Fruit fly (Drosophila melanogaster): ENCODE data around the gene mAcon1.

Gene mAcon1

dm6 chr2L:21168295-21169159, at the start of gene mAcon1, which contains the start of the genes CG43345 and CG43346:
TSS of gene mAcon1 (plus strand) at chr2L:21168570.
TSS of gene CG43345 (minus strand) at chr2L:21168581.
TSS of gene CG43346 (minus strand) at chr2L:21168581.
- TF ChIP-seq Mnt (GFP tag; optimal IDR thresholded peaks at IDR 0.05) (peak; percentile 91), CG1620 (GFP tag; optimal IDR thresholded peaks at IDR 0.05) (peak; percentile 92), pad (GFP tag; optimal IDR thresholded peaks at IDR 0.05) (peak; percentile 87), Clk (GFP tag; optimal IDR thresholded peaks at IDR 0.05) (peak; percentile 84), CG11617 (GFP tag; optimal IDR thresholded peaks at IDR 0.05) (peak; percentile 88), cnc (optimal IDR thresholded peaks at IDR 0.05) (no peak), CG33017 (tag; optimal IDR thresholded peaks at IDR 0.05) (peak; percentile 86), CG12768 (GFP tag; optimal IDR thresholded peaks at IDR 0.05) (peak; percentile 94), toe (GFP tag; optimal IDR thresholded peaks at IDR 0.05) (no peak), CG7045 (GFP tag; optimal IDR thresholded peaks at IDR 0.05) (peak; percentile 87), CG5204 (GFP tag; optimal IDR thresholded peaks at IDR 0.05) (no peak), tj (GFP tag; optimal IDR thresholded peaks at IDR 0.05) (peak; percentile 67), ovo (GFP tag; optimal IDR thresholded peaks at IDR 0.05) (peak; percentile 85), CG7101 (tag; optimal IDR thresholded peaks at IDR 0.05) (peak; percentile 87), bab1 (GFP tag; optimal IDR thresholded peaks at IDR 0.05) (peak; percentile 71), CG14711 (tag; optimal IDR thresholded peaks at IDR 0.05) (peak; percentile 72), cic (GFP tag; optimal IDR thresholded peaks at IDR 0.05) (peak; percentile 70), kay (GFP tag; ENCODE audit: borderline replicate concordance) (no peak), Hr96 (GFP tag; optimal IDR thresholded peaks at IDR 0.05) (peak; percentile 95), Crg-1 (GFP tag; optimal IDR thresholded peaks at IDR 0.05) (peak; percentile 97)

dm6 chr2L:21135764-21136163, 32.6 kb upstream of the mAcon1 start:
- TF ChIP-seq Mnt (GFP tag; optimal IDR thresholded peaks at IDR 0.05) (no peak), kay (GFP tag; ENCODE audit: borderline replicate concordance) (peak; percentile 91)

dm6 chr2L:21141714-21142500, 26.5 kb upstream of the mAcon1 start, which contains the start of gene Dap160:
TSS of gene Dap160 (minus strand) at chr2L:21142347.
- TF ChIP-seq Crg-1 (GFP tag; optimal IDR thresholded peaks at IDR 0.05) (peak; percentile 30), CG7101 (tag; optimal IDR thresholded peaks at IDR 0.05) (peak; percentile 0), bab1 (GFP tag; optimal IDR thresholded peaks at IDR 0.05) (peak; percentile 34), ovo (GFP tag; optimal IDR thresholded peaks at IDR 0.05) (no peak), CG7045 (GFP tag; optimal IDR thresholded peaks at IDR 0.05) (no peak), CG33017 (tag; optimal IDR thresholded peaks at IDR 0.05) (no peak), cic (GFP tag; optimal IDR thresholded peaks at IDR 0.05) (peak; percentile 20), tj (GFP tag; optimal IDR thresholded peaks at IDR 0.05) (peak; percentile 96), CG14711 (tag; optimal IDR thresholded peaks at IDR 0.05) (peak; percentile 28), CG1620 (GFP tag; optimal IDR thresholded peaks at IDR 0.05) (peak; percentile 71), Mnt (GFP tag; optimal IDR thresholded peaks at IDR 0.05) (peak; percentile 58), toe (GFP tag; optimal IDR thresholded peaks at IDR 0.05) (peak; percentile 43), pad (GFP tag; optimal IDR thresholded peaks at IDR 0.05) (peak; percentile 31)

dm6 chr2L:21142501-21142849, 25.9 kb upstream of the mAcon1 start:
- TF ChIP-seq kay (GFP tag; ENCODE audit: borderline replicate concordance) = peak; percentile 80
- no peak for TF ChIP-seq pad (GFP tag; optimal IDR thresholded peaks at IDR 0.05)
- peak; percentile 63 for TF ChIP-seq tj (GFP tag; optimal IDR thresholded peaks at IDR 0.05)

dm6 chr2L:21142972-21143385, 25.4 kb upstream of the mAcon1 start, which contains the start of gene pths:
TSS of gene pths (plus strand) at chr2L:21143229.
- TF ChIP-seq Mnt (GFP tag; optimal IDR thresholded peaks at IDR 0.05) (peak; percentile 98), CG5204 (GFP tag; optimal IDR thresholded peaks at IDR 0.05) (no peak), CG14711 (tag; optimal IDR thresholded peaks at IDR 0.05) (peak; percentile 27), pad (GFP tag; optimal IDR thresholded peaks at IDR 0.05) (no peak), CG1620 (GFP tag; optimal IDR thresholded peaks at IDR 0.05) (peak; percentile 27), toe (GFP tag; optimal IDR thresholded peaks at IDR 0.05) (peak; percentile 72), Clk (GFP tag; optimal IDR thresholded peaks at IDR 0.05) (no peak)

- TF ChIP-seq CG11617 (GFP tag; optimal IDR thresholded peaks at IDR 0.05) (no peak), bab1 (GFP tag; optimal IDR thresholded peaks at IDR 0.05) (no peak), CG7045 (GFP tag; optimal IDR thresholded peaks at IDR 0.05) (no peak), cic (GFP tag; optimal IDR thresholded peaks at IDR 0.05) (no peak), pad (GFP tag; optimal IDR thresholded peaks at IDR 0.05) (no peak)
Measured at dm6 chr2L:21148242-21148641, 20.1 kb upstream of the mAcon1 start, which contains the start of gene del. TSS of gene del (minus strand) at chr2L:21148546.
